Worm (Caenorhabditis elegans) whole organism, L2 larva: ENCODE measurements around the gene T23F11.11.
A peak's percentile ranks its signal among the peaks of the same experiment; 100 is the strongest.

Experiments
- C34F6.9 ChIP-seq: fragments of 150-350 bp; optimal IDR thresholded peaks from 2 replicates; lab custom pipeline; 2014; ENCODE audit warnings: missing biosample characterization, missing genetic modification characterization
- F13H6.1 ChIP-seq: sonication (generic microtip); optimal IDR thresholded peaks from 2 replicates; lab custom pipeline; 2016; ENCODE audit warnings: missing genetic modification characterization, missing compliant biosample characterization
- R02D3.7 ChIP-seq: fragments of 150-350 bp; optimal IDR thresholded peaks from 2 replicates; lab custom pipeline; 2014; ENCODE audit warnings: missing biosample characterization, missing genetic modification characterization
- Y55F3AM.14 ChIP-seq: fragments of 200-800 bp; sonication (Bioruptor generic); optimal IDR thresholded peaks from 2 replicates; lab custom pipeline; 2018; ENCODE audit warnings: mild to moderate bottlenecking, missing genetic modification characterization, missing compliant biosample characterization
- ZK546.5 ChIP-seq: sonication (generic microtip); optimal IDR thresholded peaks from 2 replicates; lab custom pipeline; 2017; ENCODE audit warnings: missing biosample characterization, missing genetic modification characterization
- alr-1 ChIP-seq: fragments of 150-350 bp; optimal IDR thresholded peaks from 2 replicates; lab custom pipeline; 2014; ENCODE audit warnings: missing biosample characterization, missing genetic modification characterization
- aly-2 ChIP-seq: fragments of 150-350 bp; optimal IDR thresholded peaks from 2 replicates; lab custom pipeline; 2014; ENCODE audit warnings: missing biosample characterization, missing genetic modification characterization
- ama-1 ChIP-seq: fragments of 150-350 bp; optimal IDR thresholded peaks from 2 replicates; lab custom pipeline; 2018; ENCODE audit warnings: inconsistent platforms
- ceh-16 ChIP-seq: fragments of 150-350 bp; optimal IDR thresholded peaks from 2 replicates; lab custom pipeline; 2014; ENCODE audit warnings: missing biosample characterization, missing genetic modification characterization
- ceh-82 ChIP-seq: fragments of 150-350 bp; optimal IDR thresholded peaks from 2 replicates; lab custom pipeline; 2014; ENCODE audit warnings: missing biosample characterization, missing genetic modification characterization
- crh-2 ChIP-seq: sonication (generic microtip); optimal IDR thresholded peaks from 2 replicates; lab custom pipeline; 2017; ENCODE audit warnings: missing biosample characterization, missing genetic modification characterization
- egl-27 ChIP-seq: sonication (generic microtip); optimal IDR thresholded peaks from 3 replicates; lab custom pipeline; 2017; ENCODE audit warnings: missing biosample characterization, missing genetic modification reagents, missing genetic modification characterization
- elt-1 ChIP-seq: fragments of 150-350 bp; optimal IDR thresholded peaks from 2 replicates; lab custom pipeline; 2014; ENCODE audit warnings: missing biosample characterization, missing genetic modification characterization
- elt-3 ChIP-seq: sonication (generic microtip); optimal IDR thresholded peaks from 2 replicates; lab custom pipeline; 2017; ENCODE audit warnings: missing biosample characterization, missing genetic modification characterization
- fos-1 ChIP-seq: fragments of 150-350 bp; optimal IDR thresholded peaks from 2 replicates; lab custom pipeline; 2014; ENCODE audit warnings: missing biosample characterization, missing genetic modification characterization
- gmeb-1 ChIP-seq: fragments of 150-350 bp; optimal IDR thresholded peaks from 2 replicates; lab custom pipeline; 2014; ENCODE audit warnings: missing biosample characterization, missing genetic modification characterization
- lin-11 ChIP-seq: fragments of 150-350 bp; sonication (generic microtip); optimal IDR thresholded peaks from 2 replicates; lab custom pipeline; 2014; ENCODE audit warnings: missing biosample characterization, missing genetic modification characterization, inconsistent platforms, mixed read lengths
- lsy-2 ChIP-seq, 2 experiments: fragments of 150-350 bp in 1 of 2; sonication (generic microtip) in 1 of 2; optimal IDR thresholded peaks; 2 replicates each; lab custom pipeline; 2014 to 2017; ENCODE audit warnings: missing biosample characterization in 2 of 2, missing genetic modification characterization in 2 of 2
- mab-5 ChIP-seq: fragments of 150-350 bp; optimal IDR thresholded peaks from 2 replicates; lab custom pipeline; 2014; ENCODE audit warnings: missing biosample characterization, missing genetic modification characterization
- mbf-1 ChIP-seq: sonication (generic microtip); optimal IDR thresholded peaks from 2 replicates; lab custom pipeline; 2017; ENCODE audit warnings: missing biosample characterization, missing genetic modification characterization
- mdl-1 ChIP-seq, 2 experiments: fragments of 150-350 bp in 1 of 2; sonication (generic microtip) in 1 of 2; optimal IDR thresholded peaks; 2 replicates each; lab custom pipeline; 2017; ENCODE audit warnings: missing biosample characterization in 2 of 2, missing genetic modification characterization in 2 of 2
- nhr-11 ChIP-seq: fragments of 150-350 bp; optimal IDR thresholded peaks from 2 replicates; lab custom pipeline; 2014; ENCODE audit warnings: missing biosample characterization, missing genetic modification characterization
- nhr-129 ChIP-seq: fragments of 150-350 bp; optimal IDR thresholded peaks from 2 replicates; lab custom pipeline; 2014; ENCODE audit warnings: missing biosample characterization, missing genetic modification characterization
- nhr-21 ChIP-seq: fragments of 150-350 bp; optimal IDR thresholded peaks from 2 replicates; lab custom pipeline; 2014; ENCODE audit warnings: missing biosample characterization, missing genetic modification characterization
- nhr-23 ChIP-seq: fragments of 150-350 bp; optimal IDR thresholded peaks from 2 replicates; lab custom pipeline; 2014; ENCODE audit warnings: missing biosample characterization, missing genetic modification reagents, missing genetic modification characterization
- nhr-237 ChIP-seq: fragments of 150-350 bp; optimal IDR thresholded peaks from 2 replicates; lab custom pipeline; 2014; ENCODE audit warnings: missing biosample characterization, missing genetic modification characterization
- nhr-25 ChIP-seq: fragments of 150-350 bp; sonication (generic microtip); optimal IDR thresholded peaks from 3 replicates; lab custom pipeline; 2014; ENCODE audit warnings: missing biosample characterization, missing genetic modification characterization
- peb-1 ChIP-seq: fragments of 150-350 bp; optimal IDR thresholded peaks from 2 replicates; lab custom pipeline; 2014; ENCODE audit warnings: missing biosample characterization, missing genetic modification characterization
- sem-4 ChIP-seq: fragments of 150-350 bp; optimal IDR thresholded peaks from 2 replicates; lab custom pipeline; 2014; ENCODE audit warnings: missing biosample characterization, missing genetic modification reagents, missing genetic modification characterization
- sma-9 ChIP-seq, 2 experiments: fragments of 150-350 bp in 1 of 2; sonication (generic microtip) in 1 of 2; optimal IDR thresholded peaks; 2 replicates each; lab custom pipeline; 2014 to 2016; ENCODE audit warnings: missing genetic modification characterization in 2 of 2, mild to moderate bottlenecking in 1 of 2, missing biosample characterization in 1 of 2, missing compliant biosample characterization in 1 of 2, missing genetic modification reagents in 1 of 2, moderate library complexity in 1 of 2
- snpc-4 ChIP-seq: fragments of 150-350 bp; optimal IDR thresholded peaks from 2 replicates; lab custom pipeline; 2014; ENCODE audit warnings: missing biosample characterization, missing genetic modification characterization
- unc-39 ChIP-seq: fragments of 150-350 bp; optimal IDR thresholded peaks from 2 replicates; lab custom pipeline; 2014; ENCODE audit warnings: missing biosample characterization, missing genetic modification characterization
- unc-55 ChIP-seq: fragments of 150-350 bp; sonication (generic microtip); optimal IDR thresholded peaks from 3 replicates; lab custom pipeline; 2014; ENCODE audit warnings: missing biosample characterization, missing genetic modification reagents, missing genetic modification characterization
- zag-1 ChIP-seq: fragments of 150-350 bp; optimal IDR thresholded peaks from 2 replicates; lab custom pipeline; 2014; ENCODE audit warnings: missing biosample characterization, missing genetic modification characterization
- ztf-4 ChIP-seq: fragments of 150-350 bp; optimal IDR thresholded peaks from 2 replicates; lab custom pipeline; 2014; ENCODE audit warnings: missing biosample characterization, missing genetic modification characterization

Gene T23F11.11

DNA sequence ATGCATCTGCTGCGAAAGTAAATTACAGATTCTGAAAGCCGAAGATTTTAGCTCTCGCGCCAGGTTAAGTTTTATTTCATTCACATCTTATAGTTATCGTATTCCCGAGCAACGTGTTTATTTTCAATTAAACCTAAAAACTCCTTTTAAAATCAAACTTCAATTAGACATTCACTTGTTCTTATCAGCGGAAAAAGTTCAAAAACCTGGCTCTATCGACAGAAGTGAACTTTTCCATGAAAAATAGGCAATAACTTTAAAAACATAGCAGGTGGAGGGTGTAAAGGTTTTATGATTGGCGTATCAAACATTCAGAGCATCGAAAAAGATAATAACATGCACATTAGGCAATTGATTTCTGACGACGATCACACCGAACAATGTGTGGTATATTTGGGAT is 17.6 kb upstream of the T23F11.11 start, which contains the start of gene ppat-1:
Gene ppat-1 (plus strand): TSS at position 316 of the 400 bp plus-strand sequence.
- TF ChIP-seq nhr-11 = no peak
- peak; percentile 10 for TF ChIP-seq fos-1 (tag; lab: Kevin White, UChicago)
- TF ChIP-seq sma-9 (GFP tag; optimal IDR thresholded peaks at IDR 0.05; lab: Kevin White, UChicago) = no peak
- TF ChIP-seq sma-9 (tag; optimal IDR thresholded peaks at IDR 0.05; lab: Kevin White, UChicago) = no peak

ce11 chrIII:4688356-4688755 is 17.0 kb upstream of the T23F11.11 start, which contains the start of gene tag-243:
Gene tag-243 (minus strand): TSS chrIII:4688456.
- no peak for TF ChIP-seq aly-2 (tag; lab: Kevin White, UChicago)
- TF ChIP-seq lin-11 = no peak
- TF ChIP-seq mdl-1 (tag; optimal IDR thresholded peaks at IDR 0.05; lab: Kevin White, UChicago) = no peak
- no peak for TF ChIP-seq ceh-16
- TF ChIP-seq nhr-237 (tag; lab: Kevin White, UChicago) = no peak
- no peak for TF ChIP-seq nhr-21

DNA sequence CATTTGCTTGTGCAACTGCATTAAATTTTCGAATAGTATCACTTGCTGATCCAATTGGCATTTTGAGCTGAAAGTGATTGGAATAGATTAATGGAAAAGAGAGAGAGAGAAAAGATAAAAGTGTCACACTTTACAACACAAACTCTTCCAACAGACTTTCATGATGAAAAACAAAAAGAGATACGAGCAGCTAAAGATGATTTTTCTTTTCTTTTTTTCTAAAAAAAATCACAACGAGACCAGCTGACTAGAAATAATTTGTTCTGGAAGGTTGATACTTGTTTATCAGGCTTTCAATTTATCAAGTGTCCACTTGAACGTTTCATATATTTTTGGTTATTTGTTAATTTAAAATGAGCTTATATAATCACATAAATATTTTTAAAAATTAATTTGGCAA is 15.7 kb upstream of the T23F11.11 start:
- TF ChIP-seq C34F6.9 (tag; lab: Kevin White, UChicago) = peak; percentile 46
- TF ChIP-seq lsy-2 (tag; optimal IDR thresholded peaks at IDR 0.05; lab: Kevin White, UChicago) = peak in 1 of 2 experiments; percentile 56
- TF ChIP-seq alr-1 = no peak
- peak; percentile 39 for TF ChIP-seq F13H6.1 (tag; lab: Kevin White, UChicago)
- no peak for TF ChIP-seq zag-1 (tag; lab: Kevin White, UChicago)
- peak; percentile 51 for TF ChIP-seq nhr-129 (tag; lab: Kevin White, UChicago)

DNA sequence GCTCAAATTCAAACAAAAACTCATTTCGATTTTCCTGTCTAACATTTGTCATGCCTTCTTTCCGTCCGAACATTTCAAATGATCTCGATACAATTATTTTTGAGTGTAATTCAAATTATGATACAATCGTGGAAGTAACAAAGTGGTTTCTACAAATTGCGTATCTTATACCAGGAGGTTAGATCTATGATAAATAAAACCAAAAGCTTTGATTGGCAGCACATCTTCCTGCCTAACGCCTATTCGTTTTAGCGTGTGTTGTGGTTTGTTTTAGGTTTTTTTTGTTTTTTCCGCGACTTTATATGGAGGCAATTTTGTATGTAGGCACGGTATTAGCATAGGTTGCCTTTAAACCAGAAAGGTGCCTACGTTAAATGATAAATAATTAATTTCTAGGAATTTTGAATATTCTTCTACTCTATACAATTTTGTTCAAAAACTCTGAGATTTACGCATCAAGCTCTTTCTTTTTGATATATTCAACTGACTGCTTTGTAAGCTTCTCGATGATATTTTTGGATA is 8.6 kb upstream of the T23F11.11 start, which contains the start of gene srg-11:
Gene srg-11 (plus strand): TSS at position 51 of the 522 bp plus-strand sequence.
- TF ChIP-seq nhr-129 (tag; lab: Kevin White, UChicago) (no peak), F13H6.1 (tag; lab: Kevin White, UChicago) (no peak), mdl-1 (tag; optimal IDR thresholded peaks at IDR 0.05; lab: Kevin White, UChicago) (no peak), elt-3 (tag; lab: Kevin White, UChicago) (no peak), ceh-82 (tag; lab: Kevin White, UChicago) (no peak), egl-27 (no peak), sem-4 (tag; lab: Kevin White, UChicago) (no peak), sma-9 (GFP tag; optimal IDR thresholded peaks at IDR 0.05; lab: Kevin White, UChicago) (no peak), sma-9 (tag; optimal IDR thresholded peaks at IDR 0.05; lab: Kevin White, UChicago) (no peak), unc-55 (GFP tag; lab: Kevin White, UChicago) (no peak), nhr-23 (no peak), mbf-1 (no peak), ama-1 (lab: Kevin White, UChicago) (no peak)

DNA sequence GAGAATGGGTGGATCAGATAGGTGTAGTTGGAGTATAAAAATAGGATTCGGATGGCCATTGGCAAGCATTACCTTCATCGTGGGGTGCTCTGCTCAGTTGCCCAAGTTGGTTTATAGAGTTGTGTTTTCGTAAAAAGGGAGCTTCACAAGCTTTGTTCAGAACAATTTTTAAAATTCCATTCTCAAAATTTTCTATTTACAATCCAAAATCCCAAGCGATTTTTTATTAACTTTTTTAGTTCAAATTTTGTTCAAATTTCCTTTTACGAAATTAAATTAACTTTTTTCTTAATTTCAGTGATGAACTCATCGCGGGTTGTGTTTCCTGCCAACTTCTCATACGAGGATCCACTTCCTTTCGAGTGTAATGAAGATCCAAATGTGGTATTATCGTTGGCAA is 6.1 kb upstream of the T23F11.11 start, which contains the start of gene srg-10:
Gene srg-10 (plus strand): TSS at position 301 of the 400 bp plus-strand sequence.
- TF ChIP-seq mab-5 (no peak), Y55F3AM.14 (no peak), crh-2 (tag; lab: Kevin White, UChicago) (no peak)

- TF ChIP-seq ZK546.5 (tag; lab: Kevin White, UChicago) (no peak), unc-55 (GFP tag; lab: Kevin White, UChicago) (no peak), alr-1 (no peak), crh-2 (tag; lab: Kevin White, UChicago) (no peak), ceh-82 (tag; lab: Kevin White, UChicago) (no peak), nhr-21 (no peak), lsy-2 (tag; optimal IDR thresholded peaks at IDR 0.05; lab: Kevin White, UChicago) (no peak), ztf-4 (tag; lab: Kevin White, UChicago) (no peak), ama-1 (lab: Kevin White, UChicago) (no peak)
- TF ChIP-seq, all 48 proteins: peak for 0
Measured at ce11 chrIII:4671949-4672348, 558 bp upstream of the T23F11.11 start, which contains the start of gene srg-13. Gene srg-13 (plus strand): TSS chrIII:4672249.

ce11 chrIII:4668073-4668472 is 3.3 kb downstream of the T23F11.11 start:
- no peak for TF ChIP-seq nhr-21
- TF ChIP-seq elt-1 (tag; lab: Kevin White, UChicago) = no peak
- no peak for TF ChIP-seq nhr-25
- no peak for TF ChIP-seq R02D3.7
- no peak for TF ChIP-seq aly-2 (tag; lab: Kevin White, UChicago)
- no peak for TF ChIP-seq lin-11
- no peak for TF ChIP-seq zag-1 (tag; lab: Kevin White, UChicago)
- TF ChIP-seq unc-55 (GFP tag; lab: Kevin White, UChicago) = no peak
- TF ChIP-seq ceh-82 (tag; lab: Kevin White, UChicago) = no peak
- TF ChIP-seq crh-2 (tag; lab: Kevin White, UChicago) = no peak
- peak; percentile 5 for TF ChIP-seq nhr-129 (tag; lab: Kevin White, UChicago)
- TF ChIP-seq nhr-11 = no peak
- TF ChIP-seq Y55F3AM.14 = no peak
- TF ChIP-seq C34F6.9 (tag; lab: Kevin White, UChicago) = no peak
- TF ChIP-seq peb-1 (tag; lab: Kevin White, UChicago) = no peak
- no peak for TF ChIP-seq lsy-2 (tag; optimal IDR thresholded peaks at IDR 0.05; lab: Kevin White, UChicago)
- no peak for TF ChIP-seq snpc-4 (tag; lab: Kevin White, UChicago)
- peak; percentile 10 for TF ChIP-seq gmeb-1
- no peak for TF ChIP-seq ceh-16
- peak; percentile 58 for TF ChIP-seq fos-1 (tag; lab: Kevin White, UChicago)
- no peak for TF ChIP-seq unc-39
- TF ChIP-seq mdl-1 (tag; optimal IDR thresholded peaks at IDR 0.05; lab: Kevin White, UChicago) = no peak
- TF ChIP-seq, all 48 proteins: peak for 3
